Fruit fly (Drosophila melanogaster): Measurements from ENCODE around the gene CG14684.
A peak's percentile ranks its signal among the peaks of the same experiment; 100 is the strongest.

DNA sequence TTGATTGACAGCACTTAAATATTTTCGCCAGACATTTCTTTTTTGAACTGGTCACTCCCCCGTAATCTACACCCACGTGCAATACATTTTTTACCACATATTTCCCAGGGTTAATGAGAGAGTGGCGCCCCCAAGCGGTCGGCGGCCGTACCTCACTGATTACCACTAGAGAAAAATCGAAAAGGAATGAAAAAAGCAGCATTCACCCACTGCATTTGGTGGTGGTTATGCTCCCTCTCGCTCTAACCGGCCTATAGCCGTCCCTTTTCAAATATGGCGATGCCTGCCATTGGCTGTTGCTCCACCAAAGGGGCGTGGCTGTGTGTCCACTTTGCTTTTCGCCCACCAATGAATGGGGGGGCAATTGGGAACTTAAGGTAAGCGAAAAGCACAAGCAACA, 41.8 kb upstream of the CG14684 start:
- peak in 1 of 2 experiments; percentile 1 for TF ChIP-seq foxo (GFP tag; optimal IDR thresholded peaks at IDR 0.05)
- TF ChIP-seq h (GFP tag; optimal IDR thresholded peaks at IDR 0.05): no peak
- TF ChIP-seq psq (GFP tag; optimal IDR thresholded peaks at IDR 0.05): peak; percentile 11
- no peak for TF ChIP-seq tai (GFP tag; optimal IDR thresholded peaks at IDR 0.05)
- no peak for TF ChIP-seq HLH106 (tag; optimal IDR thresholded peaks at IDR 0.05)
- peak; percentile 39 for TF ChIP-seq Vsx2 (GFP tag; optimal IDR thresholded peaks at IDR 0.05; ENCODE audit: partially characterized antibody)
- TF ChIP-seq N (GFP tag; optimal IDR thresholded peaks at IDR 0.05): no peak
- no peak for TF ChIP-seq usp (GFP tag; optimal IDR thresholded peaks at IDR 0.05)
- TF ChIP-seq Rel (GFP tag; optimal IDR thresholded peaks at IDR 0.05): no peak
- TF ChIP-seq Rel (tag; optimal IDR thresholded peaks at IDR 0.05): peak; percentile 17
- no peak for TF ChIP-seq dmrt93B (GFP tag; optimal IDR thresholded peaks at IDR 0.05)
- TF ChIP-seq dsf (GFP tag; optimal IDR thresholded peaks at IDR 0.05; ENCODE audit: borderline replicate concordance): no peak
- no peak for TF ChIP-seq Abd-B (GFP tag; optimal IDR thresholded peaks at IDR 0.05)
- no peak for TF ChIP-seq CrebA (GFP tag; optimal IDR thresholded peaks at IDR 0.05; ENCODE audit: borderline replicate concordance)

All from whole organism, wandering third instar larva.